Worm (Caenorhabditis elegans): ENCODE results near the gene nas-17.

- TF ChIP-seq him-1 (tag; optimal IDR thresholded peaks at IDR 0.05) (no peak), W03F9.2 (tag; optimal IDR thresholded peaks at IDR 0.05) (no peak)
Observed at ce11 chrV:11407251-11407650, 8.5 kb downstream of the nas-17 start, which contains the start of gene K03B8.6.

Data from whole organism, L4/young adult.